Fruit fly (Drosophila melanogaster) whole organism: ENCODE measurements around the gene FucTC.

Experiments used
- Dll ChIP-seq: fragments of >200 bp; optimal IDR thresholded peaks from 2 replicates; lab custom pipeline; 2017
- EcR ChIP-seq, 2 experiments: fragments of >200 bp; optimal IDR thresholded peaks; 2 replicates each; lab custom pipeline; 2017; ENCODE audit warnings: missing biosample characterization in 2 of 2, missing genetic modification characterization in 2 of 2, missing genetic modification reagents in 2 of 2

dm6 chrX:23011859-23012258 lies 756 bp upstream of the FucTC start:
- no peak for TF ChIP-seq Dll (lab: Kevin White, UChicago)
- TF ChIP-seq EcR (GFP tag; optimal IDR thresholded peaks at IDR 0.05; lab: Kevin White, UChicago): no peak
